Worm (Caenorhabditis elegans) whole organism, L1 larva: Measurements from ENCODE around the gene his-74.
A peak's percentile ranks its signal among the peaks of the same experiment; 100 is the strongest.

Experiments
- C16A3.4 ChIP-seq: fragments of 150-350 bp; optimal IDR thresholded peaks from 2 replicates; lab custom pipeline; 2014; ENCODE audit warnings: missing biosample characterization, missing genetic modification characterization
- F16B12.6 ChIP-seq: fragments of 150-350 bp; optimal IDR thresholded peaks from 2 replicates; lab custom pipeline; 2014; ENCODE audit warnings: missing biosample characterization, missing genetic modification characterization
- alr-1 ChIP-seq: fragments of 200-800 bp; sonication (Bioruptor generic); optimal IDR thresholded peaks from 2 replicates; lab custom pipeline; 2018; ENCODE audit warnings: borderline replicate concordance, mild to moderate bottlenecking, missing genetic modification characterization, missing compliant biosample characterization
- aly-2 ChIP-seq: fragments of 150-350 bp; optimal IDR thresholded peaks from 2 replicates; lab custom pipeline; 2014; ENCODE audit warnings: missing biosample characterization, missing genetic modification characterization
- ama-1 ChIP-seq: fragments of 150-350 bp; optimal IDR thresholded peaks from 2 replicates; lab custom pipeline; 2014
- blmp-1 ChIP-seq: fragments of 150-350 bp; optimal IDR thresholded peaks from 2 replicates; lab custom pipeline; 2014; ENCODE audit warnings: missing biosample characterization, missing genetic modification characterization
- ceh-88 ChIP-seq: fragments of 200-800 bp; sonication (Bioruptor generic); IDR thresholded peaks from 2 replicates; pipeline ENCODE4 v1.3.6; 2022; ENCODE audit warnings: missing genetic modification characterization, missing compliant biosample characterization
- ceh-90 ChIP-seq: sonication (generic microtip); optimal IDR thresholded peaks from 2 replicates; lab custom pipeline; 2016; ENCODE audit warnings: missing genetic modification characterization, missing compliant biosample characterization
- dpl-1 ChIP-seq, 3 experiments: fragments of 150-350 bp in 2 of 3; sonication (generic microtip) in 1 of 3; optimal IDR thresholded peaks; 2 replicates each; lab custom pipeline; 2014 to 2017; ENCODE audit warnings: missing biosample characterization in 3 of 3, missing genetic modification characterization in 3 of 3, missing genetic modification reagents in 3 of 3
- dsc-1 ChIP-seq: sonication (generic microtip); optimal IDR thresholded peaks from 2 replicates; lab custom pipeline; 2016; ENCODE audit warnings: mild to moderate bottlenecking, missing genetic modification characterization, missing compliant biosample characterization
- efl-3 ChIP-seq: fragments of 200-800 bp; sonication (Bioruptor generic); optimal IDR thresholded peaks from 2 replicates; lab custom pipeline; 2018; ENCODE audit warnings: mild to moderate bottlenecking, missing genetic modification characterization, missing compliant biosample characterization
- elt-2 ChIP-seq: sonication (generic microtip); optimal IDR thresholded peaks from 2 replicates; lab custom pipeline; 2016; ENCODE audit warnings: missing genetic modification characterization, mild to moderate bottlenecking, inconsistent platforms, missing compliant biosample characterization, missing genetic modification reagents
- elt-3 ChIP-seq, 6 experiments: fragments of 150-350 bp in 1 of 6; sonication (generic microtip); optimal IDR thresholded peaks; 2 replicates each; lab custom pipeline; 2017 to 2018; ENCODE audit warnings: missing biosample characterization in 6 of 6, missing genetic modification characterization in 6 of 6, inconsistent platforms in 1 of 6
- ets-5 ChIP-seq: fragments of 200-800 bp; sonication (Bioruptor generic); IDR thresholded peaks from 2 replicates; pipeline ENCODE4 v1.3.6; 2022; ENCODE audit warnings: missing genetic modification characterization, missing compliant biosample characterization
- fkh-8 ChIP-seq: sonication (generic microtip); optimal IDR thresholded peaks from 2 replicates; lab custom pipeline; 2016; ENCODE audit warnings: mild to moderate bottlenecking, missing genetic modification characterization, missing compliant biosample characterization
- fos-1 ChIP-seq: fragments of 150-350 bp; optimal IDR thresholded peaks from 2 replicates; lab custom pipeline; 2014; ENCODE audit warnings: missing biosample characterization, missing genetic modification characterization
- hlh-4 ChIP-seq: sonication (generic microtip); optimal IDR thresholded peaks from 2 replicates; lab custom pipeline; 2016; ENCODE audit warnings: mild to moderate bottlenecking, missing genetic modification characterization, missing compliant biosample characterization
- hpl-2 ChIP-seq: fragments of 150-350 bp; optimal IDR thresholded peaks from 2 replicates; lab custom pipeline; 2014; ENCODE audit warnings: missing biosample characterization, missing genetic modification reagents, missing genetic modification characterization
- irx-1 ChIP-seq: sonication (generic microtip); optimal IDR thresholded peaks from 2 replicates; lab custom pipeline; 2016; ENCODE audit warnings: missing genetic modification characterization, missing compliant biosample characterization
- isw-1 ChIP-seq: fragments of 200-800 bp; sonication (Bioruptor generic); IDR thresholded peaks from 2 replicates; pipeline ENCODE4 v1.3.6; 2022; ENCODE audit warnings: missing genetic modification characterization, missing compliant biosample characterization
- jun-1 ChIP-seq: fragments of 150-350 bp; optimal IDR thresholded peaks from 2 replicates; lab custom pipeline; 2014; ENCODE audit warnings: missing biosample characterization, missing genetic modification reagents, missing genetic modification characterization
- lin-14 ChIP-seq: fragments of 200-800 bp; sonication (Bioruptor generic); optimal IDR thresholded peaks from 2 replicates; lab custom pipeline; 2018; ENCODE audit warnings: mild to moderate bottlenecking, missing genetic modification characterization, moderate library complexity, missing compliant biosample characterization
- lin-35 ChIP-seq, 2 experiments: fragments of 150-350 bp; optimal IDR thresholded peaks; 2 replicates each; lab custom pipeline; 2014; ENCODE audit warnings: missing biosample characterization in 2 of 2, missing genetic modification characterization in 2 of 2, missing genetic modification reagents in 2 of 2
- lin-39 ChIP-seq: fragments of 150-350 bp; optimal IDR thresholded peaks from 2 replicates; lab custom pipeline; 2014; ENCODE audit warnings: missing biosample characterization, missing genetic modification reagents, missing genetic modification characterization
- lir-3 ChIP-seq: sonication (generic microtip); optimal IDR thresholded peaks from 2 replicates; lab custom pipeline; 2016; ENCODE audit warnings: mild to moderate bottlenecking, missing genetic modification characterization, moderate library complexity, missing compliant biosample characterization; ENCODE audit not compliant: poor library complexity
- mdl-1 ChIP-seq, 2 experiments: fragments of 150-350 bp; optimal IDR thresholded peaks; 2 replicates each; lab custom pipeline; 2014 to 2017; ENCODE audit warnings: missing biosample characterization in 2 of 2, missing genetic modification characterization in 2 of 2, inconsistent platforms in 1 of 2
- mep-1 ChIP-seq: fragments of 150-350 bp; optimal IDR thresholded peaks from 2 replicates; lab custom pipeline; 2014; ENCODE audit warnings: missing biosample characterization, missing genetic modification characterization
- nhr-12 ChIP-seq: sonication (generic microtip); optimal IDR thresholded peaks from 2 replicates; lab custom pipeline; 2017; ENCODE audit warnings: missing biosample characterization, missing genetic modification characterization
- nhr-19 ChIP-seq: fragments of 200-800 bp; sonication (Bioruptor generic); conservative IDR thresholded peaks from 2 replicates; pipeline ENCODE4 v1.3.6; 2022; ENCODE audit warnings: missing genetic modification characterization, missing compliant biosample characterization
- nhr-237 ChIP-seq: fragments of 150-350 bp; optimal IDR thresholded peaks from 2 replicates; lab custom pipeline; 2014; ENCODE audit warnings: missing biosample characterization, missing genetic modification characterization
- nhr-47 ChIP-seq: sonication (generic microtip); optimal IDR thresholded peaks from 2 replicates; lab custom pipeline; 2016; ENCODE audit warnings: mild to moderate bottlenecking, missing genetic modification characterization, moderate library complexity, missing compliant biosample characterization
- nhr-71 ChIP-seq: sonication (generic microtip); optimal IDR thresholded peaks from 2 replicates; lab custom pipeline; 2016; ENCODE audit warnings: mild to moderate bottlenecking, missing genetic modification characterization, moderate library complexity, missing compliant biosample characterization
- nhr-76 ChIP-seq: sonication (generic microtip); optimal IDR thresholded peaks from 2 replicates; lab custom pipeline; 2017; ENCODE audit warnings: missing biosample characterization, missing genetic modification characterization
- nhr-85 ChIP-seq: sonication (generic microtip); peaks from one replicate; lab custom pipeline; 2016; ENCODE audit warnings: missing genetic modification characterization, inconsistent platforms, missing compliant biosample characterization
- pax-3 ChIP-seq: fragments of 200-800 bp; sonication (Bioruptor generic); optimal IDR thresholded peaks from 2 replicates; lab custom pipeline; 2018; ENCODE audit warnings: mild to moderate bottlenecking, missing genetic modification characterization, moderate library complexity, missing compliant biosample characterization
- pqm-1 ChIP-seq: sonication (generic microtip); optimal IDR thresholded peaks from 3 replicates; lab custom pipeline; 2017; ENCODE audit warnings: missing biosample characterization, missing genetic modification characterization
- rnt-1 ChIP-seq: sonication (generic microtip); optimal IDR thresholded peaks from 2 replicates; lab custom pipeline; 2016; ENCODE audit warnings: mild to moderate bottlenecking, missing genetic modification characterization, moderate library complexity, missing compliant biosample characterization
- sox-4 ChIP-seq: sonication (generic microtip); optimal IDR thresholded peaks from 2 replicates; lab custom pipeline; 2016; ENCODE audit warnings: missing genetic modification characterization, missing compliant biosample characterization
- swsn-7 ChIP-seq: sonication (generic microtip); optimal IDR thresholded peaks from 2 replicates; lab custom pipeline; 2016; ENCODE audit warnings: missing genetic modification characterization, missing compliant biosample characterization
- tbx-2 ChIP-seq: sonication (generic microtip); optimal IDR thresholded peaks from 2 replicates; lab custom pipeline; 2016; ENCODE audit warnings: missing genetic modification characterization, missing compliant biosample characterization
- unc-98 ChIP-seq: fragments of 200-800 bp; sonication (Bioruptor generic); IDR thresholded peaks from 2 replicates; pipeline ENCODE4 v1.3.6; 2022; ENCODE audit warnings: missing genetic modification characterization, missing compliant biosample characterization
- vab-15 ChIP-seq: sonication (generic microtip); optimal IDR thresholded peaks from 2 replicates; lab custom pipeline; 2017; ENCODE audit warnings: missing genotype, mild to moderate bottlenecking, missing genetic modification characterization, missing compliant biosample characterization

his-74 gene

DNA sequence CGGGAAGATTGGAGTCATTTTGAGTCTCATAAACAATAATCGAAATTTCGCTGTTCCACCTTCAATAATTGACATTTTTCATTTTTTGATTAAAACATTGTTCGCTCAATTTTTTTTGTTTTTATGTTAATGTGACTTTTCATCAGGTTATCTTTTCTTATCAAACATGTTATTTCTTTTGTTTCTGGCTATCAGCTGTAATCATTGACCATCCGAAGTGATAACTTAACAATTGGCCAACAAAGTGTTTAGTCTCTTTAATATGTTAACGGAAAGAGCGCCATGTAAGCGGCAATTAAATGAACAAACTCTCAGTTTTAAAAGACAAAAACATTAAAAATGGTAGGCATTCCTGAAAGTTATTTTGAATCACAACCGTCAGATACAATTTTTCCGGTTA is 26.1 kb downstream of the his-74 start:
- TF ChIP-seq elt-2 (tag; lab: Kevin White, UChicago) (peak; percentile 85), unc-98 (GFP tag; lab: Robert Waterston, UW) (no peak), lin-35 (GFP tag; optimal IDR thresholded peaks at IDR 0.05; lab: Kevin White, UChicago) (peak in 1 of 2 experiments; percentile 22), nhr-19 (GFP tag; lab: Robert Waterston, UW) (no peak), ceh-88 (GFP tag; lab: Robert Waterston, UW) (no peak)

DNA sequence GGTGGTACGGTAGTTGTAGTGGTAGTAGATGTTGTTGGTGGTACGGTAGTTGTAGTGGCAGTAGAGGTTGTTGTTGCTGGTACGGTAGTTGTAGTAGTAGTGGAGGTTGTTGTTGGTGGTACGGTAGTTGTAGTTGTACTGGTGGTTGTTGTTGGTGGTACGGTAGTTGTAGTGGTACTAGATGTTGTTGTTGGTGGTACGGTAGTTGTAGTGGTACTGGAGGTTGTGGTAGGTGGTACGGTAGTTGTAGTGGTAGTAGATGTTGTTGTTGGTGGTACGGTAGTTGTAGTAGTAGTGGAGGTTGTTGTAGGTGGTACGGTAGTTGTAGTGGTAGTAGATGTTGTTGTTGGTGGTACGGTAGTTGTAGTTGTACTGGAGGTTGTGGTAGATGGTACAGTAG is 27.1 kb downstream of the his-74 start:
- TF ChIP-seq lin-14 (GFP tag; lab: Kevin White, UChicago) (no peak), fkh-8 (tag; lab: Kevin White, UChicago) (no peak), dpl-1 (GFP tag; optimal IDR thresholded peaks at IDR 0.05; lab: Kevin White, UChicago) (no peak), rnt-1 (tag; lab: Kevin White, UChicago) (no peak), swsn-7 (tag; lab: Kevin White, UChicago) (no peak), nhr-85 (tag; lab: Kevin White, UChicago) (no peak), pqm-1 (tag; lab: Kevin White, UChicago) (no peak), C16A3.4 (tag; lab: Kevin White, UChicago) (no peak), nhr-76 (tag; lab: Kevin White, UChicago) (no peak), elt-3 (tag; optimal IDR thresholded peaks at IDR 0.05; lab: Kevin White, UChicago) (no peak)

ce11 chrV:12632048-12632447 is 28.1 kb downstream of the his-74 start, which contains the start of gene srx-113:
Gene srx-113, minus strand, starts transcription at chrV:12632148.
- TF ChIP-seq pax-3 (tag; lab: Kevin White, UChicago) (peak; percentile 14), lin-39 (tag; lab: Kevin White, UChicago) (no peak)

DNA sequence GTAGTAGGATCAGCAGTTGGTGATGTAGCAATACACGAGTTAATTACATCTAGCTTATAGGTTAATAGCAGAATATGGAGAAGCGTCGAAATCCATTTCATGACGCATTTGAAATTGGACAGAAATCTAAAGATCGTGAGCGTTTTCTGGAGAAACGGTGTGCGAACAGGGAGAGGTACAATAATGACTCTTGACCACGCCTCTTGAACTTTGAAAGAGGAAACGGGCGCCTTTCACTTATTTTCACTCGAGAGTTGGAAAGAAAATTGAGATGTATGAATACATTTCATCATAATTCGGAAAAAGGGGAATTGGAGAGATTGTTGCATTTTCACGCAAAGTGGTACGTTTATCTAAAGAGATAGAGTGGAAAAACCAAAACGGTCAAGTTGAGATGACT is 30.4 kb downstream of the his-74 start, which contains the start of gene F56H9.6:
Gene F56H9.6, minus strand, starts transcription at position 101 of the 400 bp plus-strand sequence.
- no peak for TF ChIP-seq lir-3 (tag; lab: Kevin White, UChicago)
- TF ChIP-seq ceh-88 (GFP tag; lab: Robert Waterston, UW) = no peak
- peak; percentile 31 for TF ChIP-seq blmp-1 (tag; lab: Kevin White, UChicago)
- TF ChIP-seq, all 84 proteins: peak for 1

DNA sequence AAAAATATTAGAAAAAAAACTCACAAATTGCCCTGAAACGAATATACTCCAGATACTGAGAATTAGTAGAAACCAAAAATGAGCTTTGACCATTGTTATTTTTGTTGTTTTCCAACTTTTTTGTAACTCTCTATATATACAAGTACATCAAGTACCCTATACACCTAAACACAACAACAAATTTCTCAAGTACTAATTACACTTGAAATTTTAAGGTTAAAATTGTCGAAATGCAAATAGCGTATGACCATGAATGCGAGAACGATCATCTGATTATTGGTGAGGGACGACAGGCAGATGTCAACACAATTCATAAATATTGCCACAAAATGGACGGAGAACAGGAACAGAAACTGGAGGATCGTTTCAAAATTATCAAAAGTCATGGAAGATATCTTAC is 35.8 kb downstream of the his-74 start, which contains the start of gene F56H9.9:
Gene F56H9.9, minus strand, starts transcription at position 101 of the 400 bp plus-strand sequence.
- TF ChIP-seq blmp-1 (tag; lab: Kevin White, UChicago) = no peak
- TF ChIP-seq ama-1 = no peak
- no peak for TF ChIP-seq F16B12.6 (tag; lab: Kevin White, UChicago)
- TF ChIP-seq dsc-1 (tag; lab: Kevin White, UChicago) = no peak
- TF ChIP-seq aly-2 (tag; lab: Kevin White, UChicago) = no peak
- TF ChIP-seq fos-1 (tag; lab: Kevin White, UChicago) = no peak
- no peak for TF ChIP-seq sox-4 (tag; lab: Kevin White, UChicago)
- TF ChIP-seq unc-98 (GFP tag; lab: Robert Waterston, UW) = no peak
- no peak for TF ChIP-seq hlh-4
- TF ChIP-seq vab-15 = no peak
- TF ChIP-seq efl-3 (GFP tag; lab: Kevin White, UChicago) = no peak
- no peak for TF ChIP-seq alr-1 (tag; lab: Kevin White, UChicago)
- TF ChIP-seq tbx-2 (tag; lab: Kevin White, UChicago) = no peak

ce11 chrV:12612118-12612517 is 48.0 kb downstream of the his-74 start, which contains the start of gene cyc-2.2:
Gene cyc-2.2, minus strand, starts transcription at chrV:12612218.
- no peak for TF ChIP-seq nhr-71 (tag; lab: Kevin White, UChicago)
- no peak for TF ChIP-seq irx-1 (tag; lab: Kevin White, UChicago)
- TF ChIP-seq hpl-2 (GFP tag; lab: Kevin White, UChicago) = no peak
- no peak for TF ChIP-seq mep-1 (tag; lab: Kevin White, UChicago)
- TF ChIP-seq alr-1 (tag; lab: Kevin White, UChicago) = no peak
- no peak for TF ChIP-seq sox-4 (tag; lab: Kevin White, UChicago)
- no peak for TF ChIP-seq unc-98 (GFP tag; lab: Robert Waterston, UW)
- no peak for TF ChIP-seq nhr-237 (tag; lab: Kevin White, UChicago)
- no peak for TF ChIP-seq mdl-1 (tag; optimal IDR thresholded peaks at IDR 0.05; lab: Kevin White, UChicago)
- TF ChIP-seq ceh-90 (tag; lab: Kevin White, UChicago) = no peak
- no peak for TF ChIP-seq elt-3 (tag; optimal IDR thresholded peaks at IDR 0.05; lab: Kevin White, UChicago)
- no peak for TF ChIP-seq nhr-12 (tag; lab: Kevin White, UChicago)
- no peak for TF ChIP-seq lir-3 (tag; lab: Kevin White, UChicago)
- TF ChIP-seq C16A3.4 (tag; lab: Kevin White, UChicago) = no peak
- no peak for TF ChIP-seq ets-5
- no peak for TF ChIP-seq jun-1 (tag; lab: Kevin White, UChicago)
- TF ChIP-seq nhr-47 = no peak
- TF ChIP-seq isw-1 (GFP tag; lab: Robert Waterston, UW) = no peak
- TF ChIP-seq, all 84 proteins: peak for 0
